Worm (Caenorhabditis elegans): ENCODE data around the gene unc-79.
A peak's percentile ranks its signal among the peaks of the same experiment; 100 is the strongest.

Gene unc-79

DNA sequence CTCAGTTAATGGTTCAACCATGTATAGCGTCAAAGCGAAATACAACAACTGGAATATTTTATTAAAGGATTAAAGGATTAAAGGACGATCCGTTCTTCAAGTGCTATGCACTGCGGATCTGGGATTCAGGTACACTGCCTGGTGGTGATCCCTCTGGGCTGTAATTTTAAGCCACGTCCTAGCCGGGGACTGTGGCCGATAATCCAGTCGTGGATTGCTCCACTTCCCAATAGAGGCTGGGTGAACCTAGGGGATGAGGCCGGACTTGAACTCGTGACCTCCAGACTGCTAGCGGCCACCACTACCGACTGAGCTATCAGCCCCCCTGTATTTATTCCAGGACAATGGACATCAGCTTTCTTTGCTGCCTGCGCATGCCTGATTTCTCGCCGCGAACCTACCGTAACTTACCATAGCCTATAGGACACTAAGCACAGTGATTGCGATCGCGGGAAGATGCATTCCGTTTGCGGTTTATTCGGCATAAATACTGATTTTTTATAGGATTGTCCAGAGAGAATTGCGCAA is 5.5 kb upstream of the unc-79 start:
- TF ChIP-seq pes-1 (GFP tag; IDR thresholded peaks at IDR 0.05) (peak; percentile 34; the same call in 1 of the 2 replicates), ceh-36 (tag; optimal IDR thresholded peaks at IDR 0.05) (peak; percentile 13)

ce11 chrIII:4063724-4064123 is 2.7 kb upstream of the unc-79 start:
- TF ChIP-seq hmg-4 (GFP tag; optimal IDR thresholded peaks at IDR 0.05) (peak; percentile 48), hnd-1 (tag; optimal IDR thresholded peaks at IDR 0.05) (no peak), sea-1 (GFP tag; conservative IDR thresholded peaks at IDR 0.05) (0 out of 2 replicates have a peak, but pooled peaks have one; percentile 41)

- TF ChIP-seq tbx-37 (GFP tag; conservative IDR thresholded peaks at IDR 0.05) (no peak), aly-1 (tag; optimal IDR thresholded peaks at IDR 0.05) (no peak), pes-1 (GFP tag; IDR thresholded peaks at IDR 0.05) (no peak), scrt-1 (GFP tag; IDR thresholded peaks at IDR 0.05) (no peak), flt-1 (GFP tag; IDR thresholded peaks at IDR 0.05) (no peak), F13C5.2 (tag; optimal IDR thresholded peaks at IDR 0.05) (no peak), sea-1 (GFP tag; conservative IDR thresholded peaks at IDR 0.05) (no peak), hnd-1 (tag; optimal IDR thresholded peaks at IDR 0.05) (no peak)
Observed at ce11 chrIII:4068120-4068519, 1.7 kb downstream of the unc-79 start.

- no peak for TF ChIP-seq hnd-1 (tag; optimal IDR thresholded peaks at IDR 0.05)
- TF ChIP-seq B0310.2 (tag; optimal IDR thresholded peaks at IDR 0.05): no peak
- no peak for TF ChIP-seq sea-1 (GFP tag; conservative IDR thresholded peaks at IDR 0.05)
- no peak for TF ChIP-seq tra-4 (tag; optimal IDR thresholded peaks at IDR 0.05)
- no peak for TF ChIP-seq aly-1 (tag; optimal IDR thresholded peaks at IDR 0.05)
- TF ChIP-seq flt-1 (GFP tag; IDR thresholded peaks at IDR 0.05): no peak
Observed at ce11 chrIII:4070239-4070638, 3.8 kb downstream of the unc-79 start.

DNA sequence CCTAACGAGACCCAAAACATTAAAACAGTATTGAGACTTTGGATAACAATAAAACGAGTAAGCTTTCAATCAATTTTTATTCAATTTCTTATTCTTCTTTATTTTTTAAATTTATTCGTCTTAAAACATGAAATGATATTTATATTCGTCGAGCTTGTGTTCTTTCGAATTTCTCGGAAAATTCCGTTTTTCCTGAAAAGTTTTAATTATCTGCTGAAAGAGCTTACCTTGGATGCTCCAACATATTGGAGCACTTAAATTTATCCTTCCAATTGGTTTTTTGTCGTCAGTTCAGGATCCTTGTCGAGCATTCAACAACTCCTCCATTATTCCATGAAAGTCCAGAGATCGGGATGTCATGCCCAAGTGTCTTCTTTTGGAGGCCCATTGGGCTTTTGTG is 17.0 kb downstream of the unc-79 start:
- TF ChIP-seq B0310.2 (tag; optimal IDR thresholded peaks at IDR 0.05): no peak

- TF ChIP-seq B0310.2 (tag; optimal IDR thresholded peaks at IDR 0.05): no peak
- no peak for TF ChIP-seq hmbx-1 (tag; optimal IDR thresholded peaks at IDR 0.05)
- TF ChIP-seq pes-1 (GFP tag; IDR thresholded peaks at IDR 0.05): no peak
- TF ChIP-seq tra-4 (tag; optimal IDR thresholded peaks at IDR 0.05): no peak
- TF ChIP-seq hnd-1 (tag; optimal IDR thresholded peaks at IDR 0.05): no peak
- TF ChIP-seq flt-1 (GFP tag; IDR thresholded peaks at IDR 0.05): no peak
- no peak for TF ChIP-seq ama-1 (optimal IDR thresholded peaks at IDR 0.05)
- no peak for TF ChIP-seq ceh-13 (GFP tag; optimal IDR thresholded peaks at IDR 0.05)
- TF ChIP-seq sea-1 (GFP tag; conservative IDR thresholded peaks at IDR 0.05): no peak
- no peak for TF ChIP-seq F13C5.2 (tag; optimal IDR thresholded peaks at IDR 0.05)
- TF ChIP-seq tbx-11 (GFP tag; IDR thresholded peaks at IDR 0.05): no peak
- TF ChIP-seq hmg-4 (GFP tag; optimal IDR thresholded peaks at IDR 0.05): no peak
- TF ChIP-seq scrt-1 (GFP tag; IDR thresholded peaks at IDR 0.05): no peak
- TF ChIP-seq ceh-36 (tag; optimal IDR thresholded peaks at IDR 0.05): no peak
- no peak for TF ChIP-seq tbx-37 (GFP tag; conservative IDR thresholded peaks at IDR 0.05)
- TF ChIP-seq ets-7 (tag; optimal IDR thresholded peaks at IDR 0.05): no peak
- no peak for TF ChIP-seq aly-1 (tag; optimal IDR thresholded peaks at IDR 0.05)
Observed at ce11 chrIII:4085657-4086056, 19.2 kb downstream of the unc-79 start.

- TF ChIP-seq flt-1 (GFP tag; IDR thresholded peaks at IDR 0.05) (no peak), ets-7 (tag; optimal IDR thresholded peaks at IDR 0.05) (no peak), pes-1 (GFP tag; IDR thresholded peaks at IDR 0.05) (no peak), ceh-36 (tag; optimal IDR thresholded peaks at IDR 0.05) (no peak), sea-1 (GFP tag; conservative IDR thresholded peaks at IDR 0.05) (no peak), hnd-1 (tag; optimal IDR thresholded peaks at IDR 0.05) (no peak), tbx-37 (GFP tag; conservative IDR thresholded peaks at IDR 0.05) (no peak), hmg-4 (GFP tag; optimal IDR thresholded peaks at IDR 0.05) (no peak), ceh-13 (GFP tag; optimal IDR thresholded peaks at IDR 0.05) (no peak), tra-4 (tag; optimal IDR thresholded peaks at IDR 0.05) (no peak), ama-1 (optimal IDR thresholded peaks at IDR 0.05) (no peak), aly-1 (tag; optimal IDR thresholded peaks at IDR 0.05) (no peak), tbx-11 (GFP tag; IDR thresholded peaks at IDR 0.05) (no peak)
Observed at ce11 chrIII:4086536-4086935, 20.1 kb downstream of the unc-79 start, which contains the start of gene kin-19. Gene kin-19 (minus strand): TSS chrIII:4086636.

DNA sequence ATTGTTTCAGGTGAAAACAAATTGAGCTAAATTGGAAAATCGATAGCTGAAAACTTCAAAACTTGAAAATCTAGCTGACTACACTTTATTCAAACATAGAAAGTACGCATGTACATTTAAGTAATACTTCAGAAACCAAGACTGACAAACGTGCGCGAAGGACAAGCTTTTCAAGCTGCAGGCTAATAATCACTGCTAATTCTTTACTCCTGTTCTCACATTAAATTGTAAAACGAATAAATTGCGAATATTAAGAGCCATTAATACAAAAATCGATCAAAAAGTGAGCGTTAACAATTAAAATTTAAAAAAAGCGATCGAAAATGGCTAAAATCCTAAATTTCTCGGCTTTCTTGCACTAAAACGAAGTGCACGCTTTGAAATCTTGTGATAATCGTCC is 20.6 kb downstream of the unc-79 start:
- no peak for TF ChIP-seq sea-1 (GFP tag; conservative IDR thresholded peaks at IDR 0.05)
- TF ChIP-seq tbx-11 (GFP tag; IDR thresholded peaks at IDR 0.05): no peak
- no peak for TF ChIP-seq ceh-36 (tag; optimal IDR thresholded peaks at IDR 0.05)
- no peak for TF ChIP-seq tra-4 (tag; optimal IDR thresholded peaks at IDR 0.05)
- no peak for TF ChIP-seq scrt-1 (GFP tag; IDR thresholded peaks at IDR 0.05)
- no peak for TF ChIP-seq ets-7 (tag; optimal IDR thresholded peaks at IDR 0.05)
- TF ChIP-seq pes-1 (GFP tag; IDR thresholded peaks at IDR 0.05): no peak
- no peak for TF ChIP-seq flt-1 (GFP tag; IDR thresholded peaks at IDR 0.05)
- no peak for TF ChIP-seq tbx-37 (GFP tag; conservative IDR thresholded peaks at IDR 0.05)
- no peak for TF ChIP-seq F13C5.2 (tag; optimal IDR thresholded peaks at IDR 0.05)
- no peak for TF ChIP-seq ceh-13 (GFP tag; optimal IDR thresholded peaks at IDR 0.05)
- no peak for TF ChIP-seq B0310.2 (tag; optimal IDR thresholded peaks at IDR 0.05)
- TF ChIP-seq hnd-1 (tag; optimal IDR thresholded peaks at IDR 0.05): no peak
- no peak for TF ChIP-seq hmbx-1 (tag; optimal IDR thresholded peaks at IDR 0.05)
- no peak for TF ChIP-seq hmg-4 (GFP tag; optimal IDR thresholded peaks at IDR 0.05)
- no peak for TF ChIP-seq ama-1 (optimal IDR thresholded peaks at IDR 0.05)
- TF ChIP-seq aly-1 (tag; optimal IDR thresholded peaks at IDR 0.05): no peak

- no peak for TF ChIP-seq sea-1 (GFP tag; conservative IDR thresholded peaks at IDR 0.05)
- TF ChIP-seq hmbx-1 (tag; optimal IDR thresholded peaks at IDR 0.05): no peak
- TF ChIP-seq F13C5.2 (tag; optimal IDR thresholded peaks at IDR 0.05): peak; percentile 50
- TF ChIP-seq ets-7 (tag; optimal IDR thresholded peaks at IDR 0.05): no peak
- no peak for TF ChIP-seq flt-1 (GFP tag; IDR thresholded peaks at IDR 0.05)
- TF ChIP-seq hnd-1 (tag; optimal IDR thresholded peaks at IDR 0.05): no peak
- peak; percentile 53 for TF ChIP-seq hmg-4 (GFP tag; optimal IDR thresholded peaks at IDR 0.05)
- no peak for TF ChIP-seq tra-4 (tag; optimal IDR thresholded peaks at IDR 0.05)
- no peak for TF ChIP-seq B0310.2 (tag; optimal IDR thresholded peaks at IDR 0.05)
- TF ChIP-seq aly-1 (tag; optimal IDR thresholded peaks at IDR 0.05): no peak
- no peak for TF ChIP-seq ceh-36 (tag; optimal IDR thresholded peaks at IDR 0.05)
- TF ChIP-seq tbx-11 (GFP tag; IDR thresholded peaks at IDR 0.05): no peak
- TF ChIP-seq ceh-13 (GFP tag; optimal IDR thresholded peaks at IDR 0.05): no peak
- no peak for TF ChIP-seq tbx-37 (GFP tag; conservative IDR thresholded peaks at IDR 0.05)
- TF ChIP-seq scrt-1 (GFP tag; IDR thresholded peaks at IDR 0.05): no peak
- no peak for TF ChIP-seq pes-1 (GFP tag; IDR thresholded peaks at IDR 0.05)
Observed at ce11 chrIII:4087565-4087964, 21.1 kb downstream of the unc-79 start.
